Fruit fly (Drosophila melanogaster) whole organism, embryonic: ENCODE results near the gene UbcE2H.

Experiments
- CG10147 ChIP-seq: fragments of 200-800 bp; sonication (Bioruptor generic); optimal IDR thresholded peaks from 2 replicates; lab custom pipeline; 2019; ENCODE audit warnings: missing biosample characterization, mild to moderate bottlenecking, missing genetic modification characterization, moderate library complexity
- CG1024 ChIP-seq: fragments of 200-800 bp; sonication (Bioruptor generic); IDR thresholded peaks from 2 replicates; pipeline ENCODE4 v1.3.6; 2022; ENCODE audit warnings: missing biosample characterization, missing genetic modification characterization
- CG12219 ChIP-seq: fragments of 200-800 bp; sonication (Bioruptor generic); optimal IDR thresholded peaks from 3 replicates; lab custom pipeline; 2018; ENCODE audit warnings: missing biosample characterization, mild to moderate bottlenecking, missing genetic modification characterization
- CG12236 ChIP-seq: fragments of 200-800 bp; sonication (Bioruptor generic); optimal IDR thresholded peaks from 2 replicates; lab custom pipeline; 2016; ENCODE audit warnings: missing biosample characterization, missing genetic modification characterization
- CG1529 ChIP-seq: fragments of 200-800 bp; sonication (Bioruptor generic); optimal IDR thresholded peaks from 3 replicates; lab custom pipeline; 2018; ENCODE audit warnings: missing biosample characterization, missing genetic modification characterization
- CG16815 ChIP-seq: fragments of 200-800 bp; sonication (Bioruptor generic); optimal IDR thresholded peaks from 3 replicates; lab custom pipeline; 2017; ENCODE audit warnings: missing biosample characterization, mild to moderate bottlenecking, missing genetic modification characterization
- CG17802 ChIP-seq: fragments of 200-800 bp; sonication (Bioruptor generic); optimal IDR thresholded peaks from 2 replicates; lab custom pipeline; 2018; ENCODE audit warnings: missing biosample characterization, mild to moderate bottlenecking, missing genetic modification characterization, moderate library complexity
- CG2116 ChIP-seq: fragments of 200-800 bp; sonication (Bioruptor generic); optimal IDR thresholded peaks from 3 replicates; lab custom pipeline; 2018; ENCODE audit warnings: missing biosample characterization, mild to moderate bottlenecking, missing genetic modification characterization
- CG2678 ChIP-seq: fragments of 200-800 bp; sonication (Bioruptor generic); optimal IDR thresholded peaks from 3 replicates; lab custom pipeline; 2019; ENCODE audit warnings: missing biosample characterization, mild to moderate bottlenecking, missing genetic modification characterization, moderate library complexity
- CG34224 ChIP-seq: fragments of 200-800 bp; sonication (Bioruptor generic); IDR thresholded peaks from 3 replicates; pipeline ENCODE4 v1.3.6; 2022; ENCODE audit warnings: missing biosample characterization, missing genetic modification characterization; ENCODE audit not compliant: partially characterized antibody
- CG4328 ChIP-seq: fragments of 200-800 bp; sonication (Bioruptor generic); optimal IDR thresholded peaks from 3 replicates; lab custom pipeline; 2017; ENCODE audit warnings: missing biosample characterization, missing genetic modification reagents, missing genetic modification characterization
- CG4820 ChIP-seq: fragments of 200-800 bp; sonication (Bioruptor generic); optimal IDR thresholded peaks from 3 replicates; lab custom pipeline; 2016; ENCODE audit warnings: missing biosample characterization, missing genetic modification characterization
- CG8924 ChIP-seq: fragments of 200-800 bp; optimal IDR thresholded peaks from 3 replicates; lab custom pipeline; 2019; ENCODE audit warnings: missing biosample characterization, mild to moderate bottlenecking, missing genetic modification characterization, moderate library complexity
- CG9609 ChIP-seq: fragments of 200-800 bp; sonication (Bioruptor generic); optimal IDR thresholded peaks from 3 replicates; lab custom pipeline; 2016; ENCODE audit warnings: missing biosample characterization, missing genetic modification characterization
- CkIIα-i1 ChIP-seq: fragments of 200-800 bp; sonication (Bioruptor generic); IDR thresholded peaks from 2 replicates; pipeline ENCODE4 v1.3.6; 2022; ENCODE audit warnings: missing biosample characterization, missing genetic modification characterization
- CoRest ChIP-seq: fragments of 200-800 bp; sonication (Bioruptor generic); optimal IDR thresholded peaks from 3 replicates; lab custom pipeline; 2018; ENCODE audit warnings: missing biosample characterization, mild to moderate bottlenecking, missing genetic modification characterization, moderate library complexity
- D19A ChIP-seq: fragments of 200-800 bp; optimal IDR thresholded peaks from 3 replicates; lab custom pipeline; 2019; ENCODE audit warnings: missing biosample characterization, mild to moderate bottlenecking, missing genetic modification characterization, moderate library complexity
- Fer1 ChIP-seq: fragments of 200-800 bp; sonication (Bioruptor generic); optimal IDR thresholded peaks from 2 replicates; lab custom pipeline; 2017; ENCODE audit warnings: missing biosample characterization, mild to moderate bottlenecking, missing genetic modification characterization
- Fer2 ChIP-seq: fragments of 200-800 bp; sonication (Bioruptor generic); optimal IDR thresholded peaks from 2 replicates; lab custom pipeline; 2018; ENCODE audit warnings: missing biosample characterization, mild to moderate bottlenecking, missing genetic modification characterization, moderate library complexity
- H2.0 ChIP-seq: fragments of 200-800 bp; sonication (Bioruptor generic); IDR thresholded peaks from 2 replicates; pipeline ENCODE4 v1.3.6; 2022; ENCODE audit warnings: missing biosample characterization, missing genetic modification characterization
- HLH54F ChIP-seq: fragments of 200-800 bp; sonication (Bioruptor generic); optimal IDR thresholded peaks from 3 replicates; lab custom pipeline; 2016; ENCODE audit warnings: missing biosample characterization, missing genetic modification characterization
- Kr ChIP-seq: fragments of 200-800 bp; sonication (Bioruptor generic); optimal IDR thresholded peaks from 2 replicates; lab custom pipeline; 2017; ENCODE audit warnings: missing biosample characterization, mild to moderate bottlenecking, missing genetic modification characterization
- Med ChIP-seq: fragments of 200-800 bp; sonication (Bioruptor generic); peaks from one replicate; lab custom pipeline; 2016; ENCODE audit warnings: missing biosample characterization, missing genetic modification characterization, mild to moderate bottlenecking, inconsistent platforms, moderate library complexity
- Nf-YA ChIP-seq: fragments of 200-800 bp; sonication (Bioruptor generic); IDR thresholded peaks from 2 replicates; pipeline ENCODE4 v1.3.6; 2022; ENCODE audit warnings: missing biosample characterization, missing genetic modification characterization
- Pdp1 ChIP-seq, 2 experiments: fragments of 200-800 bp; sonication (Bioruptor generic); optimal IDR thresholded peaks; 3 replicates each; lab custom pipeline; 2016; ENCODE audit warnings: missing biosample characterization in 2 of 2, missing genetic modification characterization in 2 of 2, mild to moderate bottlenecking in 1 of 2, moderate library complexity in 1 of 2
- Sry-δ ChIP-seq: fragments of 200-800 bp; sonication (Bioruptor generic); optimal IDR thresholded peaks from 2 replicates; lab custom pipeline; 2016; ENCODE audit warnings: missing biosample characterization, missing genetic modification characterization
- Trl ChIP-seq, 3 experiments: fragments of >200 bp in 2 of 3; fragments of 200-800 bp in 1 of 3; sonication (Bioruptor generic) in 1 of 3; optimal IDR thresholded peaks; 2 replicates in 1 of 3; 3 replicates in 2 of 3; lab custom pipeline; 2016 to 2017; ENCODE audit warnings: missing biosample characterization in 1 of 3, missing genetic modification characterization in 1 of 3
- amos ChIP-seq: fragments of 200-800 bp; sonication (Bioruptor generic); IDR thresholded peaks from 2 replicates; pipeline ENCODE4 v1.3.6; 2022; ENCODE audit warnings: missing biosample characterization, missing genetic modification characterization; ENCODE audit not compliant: partially characterized antibody
- aop ChIP-seq: fragments of 200-800 bp; sonication (Bioruptor generic); IDR thresholded peaks from 2 replicates; pipeline ENCODE4 v1.3.6; 2022; ENCODE audit warnings: missing biosample characterization, missing genetic modification characterization
- ara ChIP-seq: fragments of 200-800 bp; sonication (Bioruptor generic); IDR thresholded peaks from 2 replicates; pipeline ENCODE4 v1.3.6; 2022; ENCODE audit warnings: missing biosample characterization, missing genetic modification characterization
- ase ChIP-seq: fragments of 200-800 bp; sonication (Bioruptor generic); IDR thresholded peaks from 3 replicates; pipeline ENCODE4 v1.3.6; 2022; ENCODE audit warnings: missing biosample characterization, missing genetic modification characterization
- cas ChIP-seq: fragments of 200-800 bp; sonication (Bioruptor generic); IDR thresholded peaks from 2 replicates; pipeline ENCODE4 v1.3.6; 2022; ENCODE audit warnings: missing biosample characterization, missing genetic modification characterization
- chm ChIP-seq: fragments of 200-800 bp; sonication (Bioruptor generic); IDR thresholded peaks from 2 replicates; pipeline ENCODE4 v1.3.6; 2022; ENCODE audit warnings: missing biosample characterization, missing genetic modification characterization
- ems ChIP-seq: fragments of 200-800 bp; sonication (Bioruptor generic); optimal IDR thresholded peaks from 3 replicates; lab custom pipeline; 2016; ENCODE audit warnings: missing biosample characterization, missing genetic modification characterization
- esg ChIP-seq: fragments of 200-800 bp; sonication (Bioruptor generic); conservative IDR thresholded peaks from 2 replicates; pipeline ENCODE4 v1.3.6; 2022; ENCODE audit warnings: missing biosample characterization, missing genetic modification characterization
- fd64A ChIP-seq: fragments of 200-800 bp; sonication (Bioruptor generic); optimal IDR thresholded peaks from 3 replicates; lab custom pipeline; 2018; ENCODE audit warnings: missing biosample characterization, mild to moderate bottlenecking, missing genetic modification characterization
- grn ChIP-seq: fragments of 200-800 bp; sonication (Bioruptor generic); optimal IDR thresholded peaks from 3 replicates; lab custom pipeline; 2017; ENCODE audit warnings: missing biosample characterization, missing genetic modification characterization
- jing ChIP-seq: fragments of 200-800 bp; sonication (Bioruptor generic); optimal IDR thresholded peaks from 2 replicates; lab custom pipeline; 2018; ENCODE audit warnings: missing biosample characterization, mild to moderate bottlenecking, missing genetic modification characterization
- kah ChIP-seq: fragments of 200-800 bp; sonication (Bioruptor generic); optimal IDR thresholded peaks from 2 replicates; lab custom pipeline; 2018; ENCODE audit warnings: missing biosample characterization, mild to moderate bottlenecking, missing genetic modification characterization
- nerfin-1 ChIP-seq: fragments of 200-800 bp; sonication (Bioruptor generic); optimal IDR thresholded peaks from 3 replicates; lab custom pipeline; 2019; ENCODE audit warnings: missing biosample characterization, mild to moderate bottlenecking, missing genetic modification characterization, moderate library complexity
- p53 ChIP-seq: fragments of 200-800 bp; sonication (Bioruptor generic); optimal IDR thresholded peaks from 2 replicates; lab custom pipeline; 2016; ENCODE audit warnings: missing biosample characterization, missing genetic modification characterization
- sens-2 ChIP-seq: fragments of 200-800 bp; sonication (Bioruptor generic); IDR thresholded peaks from 2 replicates; pipeline ENCODE4 v1.3.6; 2022; ENCODE audit warnings: missing biosample characterization, missing genetic modification characterization
- slbo ChIP-seq: fragments of 200-800 bp; sonication (Bioruptor generic); IDR thresholded peaks from 2 replicates; pipeline ENCODE4 v1.3.6; 2022; ENCODE audit warnings: missing biosample characterization, missing genetic modification characterization
- tll ChIP-seq, 2 experiments: fragments of 200-800 bp in 1 of 2; fragments of >200 bp in 1 of 2; sonication (Bioruptor generic) in 1 of 2; optimal IDR thresholded peaks; 2 replicates each; lab custom pipeline; 2017 to 2019; ENCODE audit warnings: missing biosample characterization in 2 of 2, missing genetic modification characterization in 2 of 2, mild to moderate bottlenecking in 1 of 2, moderate library complexity in 1 of 2
- usp ChIP-seq: fragments of >200 bp; optimal IDR thresholded peaks from 2 replicates; lab custom pipeline; 2017; ENCODE audit warnings: missing biosample characterization, missing genetic modification characterization
- zf30C ChIP-seq: fragments of 200-800 bp; sonication (Bioruptor generic); optimal IDR thresholded peaks from 3 replicates; lab custom pipeline; 2018; ENCODE audit warnings: missing biosample characterization, mild to moderate bottlenecking, missing genetic modification characterization

The UbcE2H gene

DNA sequence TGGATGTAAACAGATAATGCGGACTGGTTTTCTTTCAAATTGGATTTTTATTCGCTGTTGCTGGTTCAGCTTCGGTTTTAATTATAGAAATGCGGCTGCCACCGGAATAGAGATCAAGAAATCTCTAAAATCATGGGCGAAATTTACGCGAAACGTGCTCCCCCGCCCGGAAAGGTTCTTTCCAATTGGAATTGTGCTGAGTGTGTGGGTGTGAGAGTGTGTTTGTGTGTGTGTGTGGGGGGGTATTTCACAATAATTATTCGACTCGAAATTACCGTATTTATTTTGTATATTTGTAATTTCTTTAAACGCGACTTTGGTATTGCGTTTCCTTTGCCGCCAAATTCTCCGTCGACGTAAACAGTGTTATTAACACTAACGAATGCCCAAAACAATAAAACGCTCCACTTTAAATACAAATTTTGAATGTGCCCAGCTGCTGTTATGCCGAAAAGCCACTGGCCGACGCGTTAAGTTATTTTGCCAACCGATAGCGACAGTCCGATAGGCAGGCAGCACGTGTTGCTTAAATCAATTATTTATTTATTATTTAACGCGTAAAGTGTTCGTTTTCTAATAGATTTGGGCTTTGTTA is 21.9 kb upstream of the UbcE2H start, which contains the start of gene Gclc (continued):
- TF ChIP-seq CG4328 (GFP tag; lab: Kevin White, UChicago) (no peak), fd64A (GFP tag; lab: Kevin White, UChicago) (no peak), cas (no peak), p53 (GFP tag; lab: Kevin White, UChicago) (no peak), D19A (tag; lab: Kevin White, UChicago) (no peak), Fer2 (tag; lab: Kevin White, UChicago) (no peak), CG1024 (GFP tag; lab: Robert Waterston, UW) (no peak), CG4820 (GFP tag; lab: Kevin White, UChicago) (no peak), ase (GFP tag; lab: Robert Waterston, UW) (no peak), amos (GFP tag; lab: Robert Waterston, UW) (peak; percentile 54; the same call in 1 of the 2 replicates), ara (GFP tag; lab: Robert Waterston, UW) (no peak), H2.0 (no peak), Fer1 (GFP tag; lab: Kevin White, UChicago) (peak; percentile 25), CG34224 (GFP tag; lab: Robert Waterston, UW) (peak; percentile 40; the same call in 1 of the 3 replicates), CG1529 (GFP tag; lab: Kevin White, UChicago) (no peak), usp (GFP tag; lab: Kevin White, UChicago) (no peak), tll (GFP tag; optimal IDR thresholded peaks at IDR 0.05; lab: Kevin White, UChicago) (no peak), esg (no peak), CG9609 (GFP tag; lab: Kevin White, UChicago) (no peak), CG12236 (GFP tag; lab: Kevin White, UChicago) (no peak), zf30C (no peak), grn (GFP tag; lab: Kevin White, UChicago) (no peak), CkIIα-i1 (GFP tag; lab: Robert Waterston, UW) (no peak), ems (GFP tag; lab: Kevin White, UChicago) (no peak), chm (GFP tag; lab: Robert Waterston, UW) (no peak)

DNA sequence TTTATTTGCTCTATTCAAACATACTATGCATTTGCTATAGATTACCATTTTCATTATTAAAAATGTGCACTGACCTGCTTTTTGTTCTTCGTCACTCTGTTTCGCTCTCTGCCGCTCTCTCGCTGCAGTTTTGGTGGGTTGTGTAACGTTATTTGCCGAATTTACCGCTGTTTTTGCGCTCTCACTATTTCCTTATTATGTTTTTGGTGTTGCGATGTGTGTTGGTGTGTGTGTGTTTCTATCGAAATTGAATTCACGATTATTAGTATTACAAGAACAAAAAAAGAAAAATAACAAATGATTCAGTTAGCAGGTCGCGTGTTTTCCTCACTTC is 21.4 kb upstream of the UbcE2H start:
- TF ChIP-seq Trl (optimal IDR thresholded peaks at IDR 0.05; lab: Kevin White, UChicago) (peak in 1 of 2 experiments; percentile 57), Trl (GFP tag; optimal IDR thresholded peaks at IDR 0.05; lab: Kevin White, UChicago) (no peak), slbo (GFP tag; lab: Robert Waterston, UW) (0 out of 2 replicates have a peak, but pooled peaks have one; percentile 0), Pdp1 (GFP tag; optimal IDR thresholded peaks at IDR 0.05; lab: Kevin White, UChicago) (peak in 1 of 2 experiments; percentile 95), nerfin-1 (peak; percentile 13), CG8924 (tag; lab: Kevin White, UChicago) (no peak), chm (GFP tag; lab: Robert Waterston, UW) (no peak), CG16815 (GFP tag; lab: Kevin White, UChicago) (no peak), CG12219 (GFP tag; lab: Kevin White, UChicago) (no peak), CG2678 (tag; lab: Kevin White, UChicago) (no peak)
- TF ChIP-seq, all 482 proteins: peak for 4

DNA sequence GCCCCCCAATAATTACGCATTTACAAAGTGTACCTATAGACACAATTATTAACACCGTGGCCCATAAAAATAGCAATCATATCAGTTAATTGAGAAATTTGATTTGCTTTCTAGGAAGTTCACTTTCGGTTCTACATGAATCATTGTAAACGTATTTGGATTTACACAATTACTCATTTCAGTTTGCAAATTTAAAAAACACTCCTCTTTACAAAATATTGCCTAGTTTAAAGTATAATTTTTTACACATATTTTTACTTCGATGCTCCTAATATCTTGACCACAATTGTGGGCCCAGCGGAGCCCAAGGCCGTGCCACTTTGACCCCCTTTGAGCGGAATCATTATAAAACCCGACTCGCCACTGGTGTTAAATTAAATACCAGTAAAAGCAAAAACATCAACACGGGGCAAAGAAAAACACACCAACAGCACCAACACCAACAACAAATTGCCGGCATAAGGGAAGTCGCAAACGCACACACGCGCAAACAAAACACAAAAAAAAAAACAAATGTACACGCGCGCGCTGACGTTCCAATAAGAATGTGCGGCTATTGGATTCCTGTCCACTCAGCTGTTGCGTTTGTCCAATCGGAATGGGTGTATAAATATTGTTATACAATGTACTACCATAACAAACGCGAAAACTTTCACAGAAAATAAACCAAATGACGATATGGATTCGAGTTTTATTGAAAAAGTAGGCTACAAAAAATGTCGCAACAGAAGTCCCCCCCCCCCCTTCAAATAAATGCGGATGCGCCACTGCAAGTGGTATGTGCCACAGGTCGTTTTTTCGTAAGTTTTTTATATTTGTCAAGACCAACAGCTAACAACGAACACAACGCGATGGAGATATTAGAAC is 20.8 kb upstream of the UbcE2H start:
- TF ChIP-seq CoRest (peak; percentile 73), Nf-YA (GFP tag; lab: Robert Waterston, UW) (no peak), CG10147 (GFP tag; lab: Kevin White, UChicago) (peak; percentile 58), sens-2 (GFP tag; lab: Robert Waterston, UW) (no peak), HLH54F (GFP tag; lab: Kevin White, UChicago) (peak; percentile 33), CG17802 (tag; lab: Kevin White, UChicago) (no peak), jing (GFP tag; lab: Kevin White, UChicago) (no peak), Sry-δ (peak; percentile 3), Kr (no peak), aop (GFP tag; lab: Robert Waterston, UW) (no peak), CG2116 (GFP tag; lab: Kevin White, UChicago) (peak; percentile 59), Med (GFP tag; lab: Kevin White, UChicago) (peak; percentile 86), kah (peak; percentile 9)
